Fruit fly (Drosophila melanogaster) whole organism, embryonic: ENCODE measurements around the gene Cpr62Bc.

Experiments used
- BEAF-32 ChIP-seq: fragments of 200-800 bp; sonication (Bioruptor generic); optimal IDR thresholded peaks from 3 replicates; lab custom pipeline; 2017; ENCODE audit warnings: missing biosample characterization, missing genetic modification characterization, mild to moderate bottlenecking, moderate library complexity, missing genetic modification reagents
- CG11723 ChIP-seq: fragments of 200-800 bp; sonication (Bioruptor generic); optimal IDR thresholded peaks from 2 replicates; lab custom pipeline; 2017; ENCODE audit warnings: missing biosample characterization, mild to moderate bottlenecking, missing genetic modification characterization
- CG14667 ChIP-seq: fragments of 200-800 bp; sonication (Bioruptor generic); IDR thresholded peaks from 2 replicates; pipeline ENCODE4 v1.3.6; 2022; ENCODE audit warnings: missing biosample characterization, missing genetic modification characterization
- CG1602 ChIP-seq: fragments of 200-800 bp; sonication (Bioruptor generic); optimal IDR thresholded peaks from 3 replicates; lab custom pipeline; 2016; ENCODE audit warnings: missing biosample characterization, missing genetic modification characterization
- CG17328 ChIP-seq: fragments of 200-800 bp; sonication (Bioruptor generic); IDR thresholded peaks from 2 replicates; pipeline ENCODE4 v1.3.6; 2022; ENCODE audit warnings: missing biosample characterization, missing genetic modification characterization
- CG17612 ChIP-seq: fragments of 200-800 bp; sonication (Bioruptor generic); IDR thresholded peaks from 2 replicates; pipeline ENCODE4 v1.3.6; 2022; ENCODE audit warnings: missing biosample characterization, missing genetic modification characterization
- CG17802 ChIP-seq: fragments of 200-800 bp; sonication (Bioruptor generic); optimal IDR thresholded peaks from 2 replicates; lab custom pipeline; 2018; ENCODE audit warnings: missing biosample characterization, mild to moderate bottlenecking, missing genetic modification characterization, moderate library complexity
- CG1792 ChIP-seq: fragments of 200-800 bp; sonication (Bioruptor generic); optimal IDR thresholded peaks from 2 replicates; lab custom pipeline; 2016; ENCODE audit warnings: missing biosample characterization, missing genetic modification characterization
- CG18476 ChIP-seq: fragments of 200-800 bp; sonication (Bioruptor generic); optimal IDR thresholded peaks from 2 replicates; lab custom pipeline; 2016; ENCODE audit warnings: missing biosample characterization, mild to moderate bottlenecking, missing genetic modification characterization
- CG3407 ChIP-seq: fragments of 200-800 bp; sonication (Bioruptor generic); optimal IDR thresholded peaks from 2 replicates; lab custom pipeline; 2018; ENCODE audit warnings: missing biosample characterization, mild to moderate bottlenecking, missing genetic modification characterization
- CG42726 ChIP-seq: fragments of 200-800 bp; sonication (Bioruptor generic); IDR thresholded peaks from 2 replicates; pipeline ENCODE4 v1.3.6; 2022; ENCODE audit warnings: missing biosample characterization, missing genetic modification characterization; ENCODE audit not compliant: partially characterized antibody
- CG4424 ChIP-seq: fragments of 200-800 bp; sonication (Bioruptor generic); optimal IDR thresholded peaks from 3 replicates; lab custom pipeline; 2016; ENCODE audit warnings: missing biosample characterization, missing genetic modification characterization
- CG5245 ChIP-seq: fragments of 200-800 bp; sonication (Bioruptor generic); optimal IDR thresholded peaks from 3 replicates; lab custom pipeline; 2016; ENCODE audit warnings: missing biosample characterization, missing genetic modification characterization
- CG7745 ChIP-seq: fragments of 200-800 bp; sonication (Bioruptor generic); optimal IDR thresholded peaks from 2 replicates; lab custom pipeline; 2018; ENCODE audit warnings: missing biosample characterization, mild to moderate bottlenecking, missing genetic modification characterization, moderate library complexity
- CG7963 ChIP-seq: fragments of 200-800 bp; sonication (Bioruptor generic); IDR thresholded peaks from 3 replicates; pipeline ENCODE4 v1.3.6; 2022; ENCODE audit warnings: missing biosample characterization, missing genetic modification characterization; ENCODE audit not compliant: partially characterized antibody
- CG8290 ChIP-seq, 3 experiments: fragments of 200-800 bp; sonication (Bioruptor generic); optimal IDR thresholded peaks; 2 replicates each; lab custom pipeline; 2016 to 2019; ENCODE audit warnings: missing biosample characterization in 3 of 3, missing genetic modification characterization in 3 of 3, mild to moderate bottlenecking in 2 of 3, moderate library complexity in 1 of 3
- CG9797 ChIP-seq: fragments of 200-800 bp; sonication (Bioruptor generic); optimal IDR thresholded peaks from 3 replicates; lab custom pipeline; 2018; ENCODE audit warnings: missing biosample characterization, mild to moderate bottlenecking, missing genetic modification characterization
- CG9876 ChIP-seq: fragments of 200-800 bp; sonication (Bioruptor generic); optimal IDR thresholded peaks from 2 replicates; lab custom pipeline; 2016; ENCODE audit warnings: missing biosample characterization, missing genetic modification characterization
- Camta ChIP-seq: fragments of 200-800 bp; sonication (Bioruptor generic); optimal IDR thresholded peaks from 2 replicates; lab custom pipeline; 2016; ENCODE audit warnings: missing biosample characterization, missing genetic modification characterization
- Fer2 ChIP-seq: fragments of 200-800 bp; sonication (Bioruptor generic); optimal IDR thresholded peaks from 2 replicates; lab custom pipeline; 2018; ENCODE audit warnings: missing biosample characterization, mild to moderate bottlenecking, missing genetic modification characterization, moderate library complexity
- Gug ChIP-seq: fragments of 200-800 bp; sonication (Bioruptor generic); IDR thresholded peaks from 4 replicates; pipeline ENCODE4 v1.3.6; 2022; ENCODE audit warnings: missing biosample characterization, missing genetic modification characterization
- HLH4C ChIP-seq: fragments of 200-800 bp; sonication (Bioruptor generic); IDR thresholded peaks from 3 replicates; pipeline ENCODE4 v1.3.6; 2022; ENCODE audit warnings: missing biosample characterization, missing genetic modification characterization; ENCODE audit not compliant: partially characterized antibody
- HmgZ ChIP-seq: fragments of 200-800 bp; sonication (Bioruptor generic); optimal IDR thresholded peaks from 2 replicates; lab custom pipeline; 2018; ENCODE audit warnings: missing biosample characterization, mild to moderate bottlenecking, missing genetic modification characterization
- Lhr ChIP-seq: fragments of 200-800 bp; sonication (Bioruptor generic); optimal IDR thresholded peaks from 3 replicates; lab custom pipeline; 2017; ENCODE audit warnings: mild to moderate bottlenecking, missing biosample characterization, missing genetic modification reagents, missing genetic modification characterization
- NC2β ChIP-seq: fragments of 200-800 bp; sonication (Bioruptor generic); optimal IDR thresholded peaks from 2 replicates; lab custom pipeline; 2016; ENCODE audit warnings: missing biosample characterization, missing genetic modification characterization
- Poxn ChIP-seq: fragments of 200-800 bp; sonication (Bioruptor generic); IDR thresholded peaks from 2 replicates; pipeline ENCODE4 v1.3.6; 2022; ENCODE audit warnings: missing biosample characterization, missing genetic modification characterization
- TFAM ChIP-seq: fragments of 200-800 bp; sonication (Bioruptor generic); optimal IDR thresholded peaks from 2 replicates; lab custom pipeline; 2017; ENCODE audit warnings: missing biosample characterization, missing genetic modification characterization, inconsistent platforms
- Taf1 ChIP-seq: fragments of 200-800 bp; sonication (Bioruptor generic); IDR thresholded peaks from 2 replicates; pipeline ENCODE4 v1.3.6; 2022; ENCODE audit warnings: missing biosample characterization, missing genetic modification characterization
- Xbp1 ChIP-seq: fragments of 200-800 bp; sonication (Bioruptor generic); optimal IDR thresholded peaks from 3 replicates; lab custom pipeline; 2016; ENCODE audit warnings: missing biosample characterization, mild to moderate bottlenecking, missing genetic modification characterization
- ab ChIP-seq: fragments of 200-800 bp; sonication (Bioruptor generic); optimal IDR thresholded peaks from 2 replicates; lab custom pipeline; 2016; ENCODE audit warnings: missing biosample characterization, missing genetic modification characterization
- abd-A ChIP-seq: fragments of 200-800 bp; sonication (Bioruptor generic); optimal IDR thresholded peaks from 3 replicates; lab custom pipeline; 2019; ENCODE audit warnings: missing biosample characterization, mild to moderate bottlenecking, missing genetic modification characterization, moderate library complexity
- ara ChIP-seq: fragments of 200-800 bp; sonication (Bioruptor generic); IDR thresholded peaks from 2 replicates; pipeline ENCODE4 v1.3.6; 2022; ENCODE audit warnings: missing biosample characterization, missing genetic modification characterization
- bowl ChIP-seq: fragments of 200-800 bp; sonication (Bioruptor generic); IDR thresholded peaks from 2 replicates; pipeline ENCODE4 v1.3.6; 2022; ENCODE audit warnings: missing biosample characterization, missing genetic modification characterization
- br ChIP-seq: fragments of >200 bp; optimal IDR thresholded peaks from 2 replicates; lab custom pipeline; 2017
- cad ChIP-seq: fragments of >200 bp; optimal IDR thresholded peaks from 2 replicates; lab custom pipeline; 2017; ENCODE audit warnings: missing biosample characterization, missing genetic modification characterization
- chinmo ChIP-seq: fragments of 200-800 bp; sonication (Bioruptor generic); IDR thresholded peaks from 4 replicates; pipeline ENCODE4 v1.3.6; 2022; ENCODE audit warnings: missing biosample characterization, missing genetic modification characterization; ENCODE audit not compliant: partially characterized antibody
- chn ChIP-seq: fragments of 200-800 bp; sonication (Bioruptor generic); optimal IDR thresholded peaks from 2 replicates; lab custom pipeline; 2016; ENCODE audit warnings: missing biosample characterization, missing genetic modification characterization
- fru ChIP-seq: fragments of >200 bp; optimal IDR thresholded peaks from 2 replicates; lab custom pipeline; 2017
- grau ChIP-seq: fragments of 200-800 bp; optimal IDR thresholded peaks from 3 replicates; lab custom pipeline; 2019; ENCODE audit warnings: missing biosample characterization, mild to moderate bottlenecking, missing genetic modification characterization, moderate library complexity
- gt ChIP-seq: fragments of 200-800 bp; sonication (Bioruptor generic); IDR thresholded peaks from 2 replicates; pipeline ENCODE4 v1.3.6; 2022; ENCODE audit warnings: missing biosample characterization, missing genetic modification characterization
- kah ChIP-seq: fragments of 200-800 bp; sonication (Bioruptor generic); optimal IDR thresholded peaks from 2 replicates; lab custom pipeline; 2018; ENCODE audit warnings: missing biosample characterization, mild to moderate bottlenecking, missing genetic modification characterization
- knrl ChIP-seq: fragments of 200-800 bp; sonication (Bioruptor generic); IDR thresholded peaks from 3 replicates; pipeline ENCODE4 v1.3.6; 2022; ENCODE audit warnings: missing biosample characterization, missing genetic modification characterization; ENCODE audit not compliant: partially characterized antibody
- luna ChIP-seq: fragments of 200-800 bp; sonication (Bioruptor generic); optimal IDR thresholded peaks from 2 replicates; lab custom pipeline; 2016; ENCODE audit warnings: missing biosample characterization, missing genetic modification characterization
- mld ChIP-seq: fragments of 200-800 bp; sonication (Bioruptor generic); IDR thresholded peaks from 3 replicates; pipeline ENCODE4 v1.3.6; 2022; ENCODE audit warnings: missing biosample characterization, missing genetic modification characterization; ENCODE audit not compliant: partially characterized antibody
- nmo ChIP-seq: fragments of 200-800 bp; sonication (Bioruptor generic); optimal IDR thresholded peaks from 2 replicates; lab custom pipeline; 2018; ENCODE audit warnings: missing biosample characterization, mild to moderate bottlenecking, missing genetic modification characterization, moderate library complexity
- otp ChIP-seq: fragments of 200-800 bp; sonication (Bioruptor generic); IDR thresholded peaks from 3 replicates; pipeline ENCODE4, ENCODE4 v1.3.6; 2022; ENCODE audit warnings: missing biosample characterization, missing genetic modification characterization
- pho ChIP-seq: fragments of 200-800 bp; sonication (Bioruptor generic); optimal IDR thresholded peaks from 2 replicates; lab custom pipeline; 2016; ENCODE audit warnings: missing biosample characterization, missing genetic modification characterization
- rib ChIP-seq: fragments of 200-800 bp; sonication (Bioruptor generic); IDR thresholded peaks from 2 replicates; pipeline ENCODE4 v1.3.6; 2022; ENCODE audit warnings: missing biosample characterization, missing genetic modification characterization
- row ChIP-seq: fragments of 200-800 bp; sonication (Bioruptor generic); IDR thresholded peaks from 3 replicates; pipeline ENCODE4 v1.3.6; 2022; ENCODE audit warnings: missing biosample characterization, missing genetic modification characterization
- tap ChIP-seq: fragments of 200-800 bp; optimal IDR thresholded peaks from 3 replicates; lab custom pipeline; 2019; ENCODE audit warnings: missing biosample characterization, mild to moderate bottlenecking, missing genetic modification characterization, moderate library complexity
- tin ChIP-seq: fragments of 200-800 bp; sonication (Bioruptor generic); optimal IDR thresholded peaks from 3 replicates; lab custom pipeline; 2016; ENCODE audit warnings: missing biosample characterization, missing genetic modification characterization

Cpr62Bc gene

dm6 chr3L:1808631-1809030 is 33.3 kb downstream of the Cpr62Bc start (continued):
- TF ChIP-seq kah (GFP tag; lab: Kevin White, UChicago) (peak; percentile 57), CG17328 (GFP tag; lab: Robert Waterston, UW) (peak; percentile 91), tap (tag; lab: Kevin White, UChicago) (peak; percentile 90), CG14667 (peak; percentile 88), Fer2 (tag; lab: Kevin White, UChicago) (peak; percentile 63), row (GFP tag; lab: Robert Waterston, UW) (peak; percentile 92), BEAF-32 (GFP tag; lab: Kevin White, UChicago) (no peak), knrl (GFP tag; lab: Robert Waterston, UW) (no peak), CG42726 (GFP tag; lab: Robert Waterston, UW) (no peak), Camta (GFP tag; lab: Kevin White, UChicago) (peak; percentile 86), rib (GFP tag; lab: Robert Waterston, UW) (peak; percentile 87), Xbp1 (peak; percentile 91), CG7745 (no peak), CG11723 (GFP tag; lab: Kevin White, UChicago) (no peak), fru (lab: Kevin White, UChicago) (no peak), nmo (GFP tag; lab: Kevin White, UChicago) (peak; percentile 86), CG5245 (GFP tag; lab: Kevin White, UChicago) (peak; percentile 84), grau (tag; lab: Kevin White, UChicago) (peak; percentile 88), HLH4C (no peak), abd-A (peak; percentile 89), NC2β (GFP tag; lab: Kevin White, UChicago) (peak; percentile 70), ara (GFP tag; lab: Robert Waterston, UW) (peak; percentile 88), mld (GFP tag; lab: Robert Waterston, UW) (no peak), TFAM (GFP tag; lab: Kevin White, UChicago) (peak; percentile 26), CG17802 (tag; lab: Kevin White, UChicago) (peak; percentile 63), bowl (GFP tag; lab: Robert Waterston, UW) (peak; percentile 78), Poxn (peak; percentile 53), br (lab: Kevin White, UChicago) (no peak), CG1792 (GFP tag; lab: Kevin White, UChicago) (peak; percentile 79), tin (GFP tag; lab: Kevin White, UChicago) (peak; percentile 88), luna (peak; percentile 41), CG8290 (GFP tag; optimal IDR thresholded peaks at IDR 0.05; lab: Kevin White, UChicago) (peak; percentile 72), CG8290 (tag; optimal IDR thresholded peaks at IDR 0.05; lab: Kevin White, UChicago) (peak in 1 of 2 experiments; percentile 98), CG4424 (GFP tag; lab: Kevin White, UChicago) (peak; percentile 91), Lhr (GFP tag; lab: Kevin White, UChicago) (peak; percentile 41), Gug (GFP tag; lab: Robert Waterston, UW) (peak; percentile 91), HmgZ (tag; lab: Kevin White, UChicago) (peak; percentile 87), ab (peak; percentile 87), CG9876 (peak; percentile 77), cad (no peak), CG1602 (GFP tag; lab: Kevin White, UChicago) (peak; percentile 73), Taf1 (GFP tag; lab: Robert Waterston, UW) (peak; percentile 79), CG17612 (GFP tag; lab: Robert Waterston, UW) (peak; percentile 80), CG9797 (peak; percentile 1), CG18476 (GFP tag; lab: Kevin White, UChicago) (peak; percentile 74), otp (GFP tag; lab: Robert Waterston, UW) (peak; percentile 92), CG7963 (GFP tag; lab: Robert Waterston, UW) (no peak), chinmo (GFP tag; lab: Robert Waterston, UW) (0 out of 4 replicates have a peak, but pooled peaks have one; percentile 20), pho (GFP tag; lab: Kevin White, UChicago) (peak; percentile 85), gt (peak; percentile 64), chn (GFP tag; lab: Kevin White, UChicago) (peak; percentile 81), CG3407 (no peak)
